ENCODE assay signal across 1 fruit fly cellular context in the genomic region with DNA sequence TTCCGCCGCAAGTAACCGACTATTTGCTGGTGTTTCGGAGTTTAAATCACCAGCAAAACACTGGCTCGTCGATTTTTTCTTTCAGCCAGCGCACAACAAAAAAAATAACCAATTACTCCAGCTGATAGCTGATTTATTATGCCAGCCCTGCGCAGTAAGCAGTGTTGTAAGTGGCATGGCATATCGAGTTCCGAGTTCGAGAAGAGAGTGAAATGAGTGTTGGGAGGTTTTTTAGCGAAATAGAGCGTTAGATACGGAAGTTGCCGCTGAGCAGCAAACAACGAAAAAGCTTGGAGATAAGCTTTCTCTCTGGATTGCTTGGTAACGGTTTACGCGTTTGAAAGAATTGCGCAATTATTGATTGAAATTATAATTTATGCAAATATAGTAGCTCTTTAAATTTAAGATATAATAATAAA.
TF ChIP-seq lines count a peak whose summit lies in the region.

Gene CG7565, minus strand, starts transcription at position 137 of the 419 bp plus-strand sequence.

TF ChIP-seq in whole organism, embryonic, 481 proteins besides CTCF, POLR2A, EP300 and RAD21 (continued from another document):
- TF ChIP-seq CG11093 (GFP tag; IDR thresholded peaks at IDR 0.05; lab: Robert Waterston, UW) = no peak
- TF ChIP-seq CG6813 (GFP tag; optimal IDR thresholded peaks at IDR 0.05; lab: Kevin White, UChicago) = peak; percentile 60
- TF ChIP-seq CG1602 (GFP tag; optimal IDR thresholded peaks at IDR 0.05; lab: Kevin White, UChicago) = no peak
- TF ChIP-seq GATAe (GFP tag; conservative IDR thresholded peaks at IDR 0.05; lab: Robert Waterston, UW) = no peak
- TF ChIP-seq dan (GFP tag; IDR thresholded peaks at IDR 0.05; lab: Robert Waterston, UW) = no peak
- peak; percentile 61 for TF ChIP-seq CHES-1-like (GFP tag; optimal IDR thresholded peaks at IDR 0.05; lab: Kevin White, UChicago)
- peak; percentile 77 for TF ChIP-seq vvl (GFP tag; IDR thresholded peaks at IDR 0.05; lab: Robert Waterston, UW)
- TF ChIP-seq CG5953 (GFP tag; IDR thresholded peaks at IDR 0.05; lab: Robert Waterston, UW) = no peak
- TF ChIP-seq CG10979 (tag; optimal IDR thresholded peaks at IDR 0.05; lab: Kevin White, UChicago) = no peak
- peak; percentile 30 for TF ChIP-seq mam (GFP tag; optimal IDR thresholded peaks at IDR 0.05; lab: Kevin White, UChicago)
- no peak for TF ChIP-seq CG10959 (GFP tag; IDR thresholded peaks at IDR 0.05; lab: Robert Waterston, UW)
- TF ChIP-seq CG8388 (GFP tag; optimal IDR thresholded peaks at IDR 0.05; lab: Kevin White, UChicago) = no peak
- no peak for TF ChIP-seq dmrt11E (tag; optimal IDR thresholded peaks at IDR 0.05; lab: Kevin White, UChicago)
- no peak for TF ChIP-seq CG32767 (GFP tag; IDR thresholded peaks at IDR 0.05; lab: Robert Waterston, UW)
- no peak for TF ChIP-seq CG10654 (GFP tag; optimal IDR thresholded peaks at IDR 0.05; lab: Kevin White, UChicago)
- peak; percentile 66 for TF ChIP-seq CG3281 (GFP tag; optimal IDR thresholded peaks at IDR 0.05; lab: Kevin White, UChicago)
- peak; percentile 2 for TF ChIP-seq Dek (tag; optimal IDR thresholded peaks at IDR 0.05; lab: Kevin White, UChicago)
- TF ChIP-seq CG6272 (GFP tag; IDR thresholded peaks at IDR 0.05; lab: Robert Waterston, UW) = no peak
- no peak for TF ChIP-seq CG9876 (GFP tag; optimal IDR thresholded peaks at IDR 0.05; lab: Kevin White, UChicago)
- TF ChIP-seq CG8765 (GFP tag; IDR thresholded peaks at IDR 0.05; lab: Robert Waterston, UW) = no peak
- TF ChIP-seq bcd (GFP tag; optimal IDR thresholded peaks at IDR 0.05; lab: Kevin White, UChicago) = no peak
- TF ChIP-seq dpn (GFP tag; optimal IDR thresholded peaks at IDR 0.05; lab: Kevin White, UChicago) = peak; percentile 17 to 64
- no peak for TF ChIP-seq Sin3A (optimal IDR thresholded peaks at IDR 0.05; lab: Kevin White, UChicago)
- peak; percentile 33 for TF ChIP-seq tx (GFP tag; optimal IDR thresholded peaks at IDR 0.05; lab: Kevin White, UChicago)
- no peak for TF ChIP-seq shn (GFP tag; optimal IDR thresholded peaks at IDR 0.05; lab: Kevin White, UChicago)
- TF ChIP-seq Doc2 (GFP tag; IDR thresholded peaks at IDR 0.05; lab: Robert Waterston, UW) = no peak
- no peak for TF ChIP-seq lov (optimal IDR thresholded peaks at IDR 0.05; lab: Kevin White, UChicago)
- no peak for TF ChIP-seq lov (GFP tag; IDR thresholded peaks at IDR 0.05; lab: Robert Waterston, UW)
- peak; percentile 33 for TF ChIP-seq MTF-1 (GFP tag; optimal IDR thresholded peaks at IDR 0.05; lab: Kevin White, UChicago; ENCODE audit: borderline replicate concordance)
- no peak for TF ChIP-seq al (GFP tag; IDR thresholded peaks at IDR 0.05; lab: Robert Waterston, UW)
- TF ChIP-seq PHDP (tag; optimal IDR thresholded peaks at IDR 0.05; lab: Kevin White, UChicago) = peak; percentile 30
- no peak for TF ChIP-seq h (optimal IDR thresholded peaks at IDR 0.05; lab: Kevin White, UChicago)
- TF ChIP-seq Hand (GFP tag; optimal IDR thresholded peaks at IDR 0.05; lab: Kevin White, UChicago) = peak; percentile 62
- TF ChIP-seq CG43689 (GFP tag; IDR thresholded peaks at IDR 0.05; lab: Robert Waterston, UW) = no peak
- TF ChIP-seq Scr (GFP tag; IDR thresholded peaks at IDR 0.05; lab: Robert Waterston, UW; ENCODE audit: partially characterized antibody) = peak; percentile 55
- peak; percentile 93 for TF ChIP-seq CG7928 (GFP tag; optimal IDR thresholded peaks at IDR 0.05; lab: Kevin White, UChicago)
- TF ChIP-seq CG1603 (tag; optimal IDR thresholded peaks at IDR 0.05; lab: Kevin White, UChicago) = peak; percentile 69
- no peak for TF ChIP-seq NK7.1 (GFP tag; optimal IDR thresholded peaks at IDR 0.05; lab: Kevin White, UChicago)
- TF ChIP-seq Lpt (GFP tag; optimal IDR thresholded peaks at IDR 0.05; lab: Kevin White, UChicago) = no peak
- no peak for TF ChIP-seq gsb-n (tag; optimal IDR thresholded peaks at IDR 0.05; lab: Kevin White, UChicago)
- peak; percentile 35 for TF ChIP-seq Fer3 (tag; optimal IDR thresholded peaks at IDR 0.05; lab: Kevin White, UChicago)
- no peak for TF ChIP-seq ab (GFP tag; optimal IDR thresholded peaks at IDR 0.05; lab: Kevin White, UChicago)
- TF ChIP-seq CG18764 (GFP tag; optimal IDR thresholded peaks at IDR 0.05; lab: Kevin White, UChicago) = no peak
- TF ChIP-seq CG12942 (GFP tag; optimal IDR thresholded peaks at IDR 0.05; lab: Kevin White, UChicago) = peak; percentile 18
- TF ChIP-seq luna (GFP tag; optimal IDR thresholded peaks at IDR 0.05; lab: Kevin White, UChicago) = no peak
- peak; percentile 23 for TF ChIP-seq Jarid2 (GFP tag; optimal IDR thresholded peaks at IDR 0.05; lab: Kevin White, UChicago)
- TF ChIP-seq ken (GFP tag; IDR thresholded peaks at IDR 0.05; lab: Robert Waterston, UW) = no peak; the same call in 2 of the 3 replicates
- TF ChIP-seq Hr78 (GFP tag; optimal IDR thresholded peaks at IDR 0.05; lab: Kevin White, UChicago) = no peak
- TF ChIP-seq Taf1 (GFP tag; IDR thresholded peaks at IDR 0.05; lab: Robert Waterston, UW) = no peak
- no peak for TF ChIP-seq CG17612 (GFP tag; IDR thresholded peaks at IDR 0.05; lab: Robert Waterston, UW)
- TF ChIP-seq run (tag; optimal IDR thresholded peaks at IDR 0.05; lab: Kevin White, UChicago) = no peak
- TF ChIP-seq tup (GFP tag; optimal IDR thresholded peaks at IDR 0.05; lab: Kevin White, UChicago) = peak; percentile 33
- peak; percentile 32; the same call in 1 of the 3 replicates for TF ChIP-seq zen2 (GFP tag; IDR thresholded peaks at IDR 0.05; lab: Robert Waterston, UW; ENCODE audit: partially characterized antibody)
- TF ChIP-seq CG10543 (GFP tag; optimal IDR thresholded peaks at IDR 0.05; lab: Kevin White, UChicago) = peak; percentile 32
- peak; percentile 22 for TF ChIP-seq CG15269 (tag; optimal IDR thresholded peaks at IDR 0.05; lab: Kevin White, UChicago)
- no peak for TF ChIP-seq slp2 (GFP tag; optimal IDR thresholded peaks at IDR 0.05; lab: Kevin White, UChicago)
- no peak for TF ChIP-seq CG7963 (GFP tag; IDR thresholded peaks at IDR 0.05; lab: Robert Waterston, UW; ENCODE audit: partially characterized antibody)
- TF ChIP-seq CG11696 (GFP tag; IDR thresholded peaks at IDR 0.05; lab: Robert Waterston, UW) = no peak
- TF ChIP-seq nom (GFP tag; optimal IDR thresholded peaks at IDR 0.05; lab: Kevin White, UChicago) = no peak
- peak; percentile 56 for TF ChIP-seq cwo (GFP tag; optimal IDR thresholded peaks at IDR 0.05; lab: Kevin White, UChicago)
